Fruit fly (Drosophila melanogaster): ENCODE data around the gene PolE1.

Gene PolE1

DNA sequence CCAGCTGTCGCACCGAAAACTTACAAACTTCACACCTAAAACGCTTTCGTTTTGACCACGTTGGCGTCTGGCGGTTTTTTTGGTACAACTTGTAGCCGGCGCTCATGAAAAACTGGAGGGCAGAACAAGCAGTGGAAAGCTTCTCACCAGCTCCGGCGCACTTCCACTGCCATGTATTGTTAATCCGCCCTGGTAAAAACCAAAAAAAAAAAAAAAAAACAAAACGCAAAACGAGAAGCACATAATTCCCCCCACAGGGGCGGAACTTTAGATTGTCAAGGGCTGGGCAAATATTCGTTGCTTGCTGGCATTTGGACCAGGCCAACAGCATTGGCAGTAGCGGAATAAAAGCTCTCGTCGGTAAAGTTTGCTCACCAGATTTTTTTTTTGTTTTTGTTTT, 26.4 kb downstream of the PolE1 start:
- peak; percentile 29 for TF ChIP-seq Smox (GFP tag; optimal IDR thresholded peaks at IDR 0.05)
- TF ChIP-seq Sox15 (GFP tag; optimal IDR thresholded peaks at IDR 0.05): no peak
- TF ChIP-seq Hr39 (GFP tag; optimal IDR thresholded peaks at IDR 0.05): peak; percentile 21
- TF ChIP-seq Sox102F (GFP tag; optimal IDR thresholded peaks at IDR 0.05): peak; percentile 73
- peak; percentile 54 for TF ChIP-seq esn (GFP tag; optimal IDR thresholded peaks at IDR 0.05)
- peak; percentile 52 for TF ChIP-seq topi (GFP tag; optimal IDR thresholded peaks at IDR 0.05)
- TF ChIP-seq CG3032 (tag; optimal IDR thresholded peaks at IDR 0.05): peak; percentile 28
- TF ChIP-seq CG8319 (GFP tag; optimal IDR thresholded peaks at IDR 0.05): peak; percentile 22
- TF ChIP-seq CG31627 (GFP tag; optimal IDR thresholded peaks at IDR 0.05): peak; percentile 5
- peak; percentile 51 for TF ChIP-seq CG6276 (GFP tag; optimal IDR thresholded peaks at IDR 0.05)
- TF ChIP-seq dac (GFP tag; optimal IDR thresholded peaks at IDR 0.05): no peak
- peak; percentile 20 for TF ChIP-seq OdsH (GFP tag; optimal IDR thresholded peaks at IDR 0.05)
- no peak for TF ChIP-seq Ets21C (GFP tag; optimal IDR thresholded peaks at IDR 0.05)
- TF ChIP-seq salr (GFP tag; optimal IDR thresholded peaks at IDR 0.05): peak in 1 of 2 experiments; percentile 15
- TF ChIP-seq ss (GFP tag; optimal IDR thresholded peaks at IDR 0.05): peak; percentile 10 to 53
- peak; percentile 11 for TF ChIP-seq spab (GFP tag; optimal IDR thresholded peaks at IDR 0.05)
- TF ChIP-seq CG6854 (GFP tag; optimal IDR thresholded peaks at IDR 0.05): peak; percentile 76
- no peak for TF ChIP-seq Ets96B (tag; optimal IDR thresholded peaks at IDR 0.05)
- TF ChIP-seq Lpt (GFP tag; optimal IDR thresholded peaks at IDR 0.05): peak; percentile 72
- TF ChIP-seq fkh (GFP tag; optimal IDR thresholded peaks at IDR 0.05): no peak
- peak; percentile 87 for TF ChIP-seq CG6163 (GFP tag; IDR thresholded peaks at IDR 0.05)
- TF ChIP-seq lz (GFP tag; optimal IDR thresholded peaks at IDR 0.05): peak; percentile 43
- peak; percentile 3 for TF ChIP-seq fd85E (GFP tag; optimal IDR thresholded peaks at IDR 0.05)
- TF ChIP-seq Hr4 (GFP tag; optimal IDR thresholded peaks at IDR 0.05): no peak
- TF ChIP-seq Met (GFP tag; optimal IDR thresholded peaks at IDR 0.05): peak; percentile 38
- TF ChIP-seq net (GFP tag; optimal IDR thresholded peaks at IDR 0.05): peak; percentile 61
- TF ChIP-seq CG10631 (GFP tag; optimal IDR thresholded peaks at IDR 0.05): peak; percentile 15
- peak; percentile 9 for TF ChIP-seq CG6792 (GFP tag; optimal IDR thresholded peaks at IDR 0.05)
- TF ChIP-seq CG8119 (GFP tag; IDR thresholded peaks at IDR 0.05): peak; percentile 72
- TF ChIP-seq CG6808 (GFP tag; optimal IDR thresholded peaks at IDR 0.05): peak; percentile 27
- TF ChIP-seq Eip75B (GFP tag; optimal IDR thresholded peaks at IDR 0.05): peak; percentile 28
- TF ChIP-seq Hr38 (GFP tag; optimal IDR thresholded peaks at IDR 0.05): no peak
- no peak for TF ChIP-seq CG11902 (GFP tag; optimal IDR thresholded peaks at IDR 0.05)
- peak; percentile 63 for TF ChIP-seq CG15336 (GFP tag; IDR thresholded peaks at IDR 0.05)
- no peak for TF ChIP-seq CG10669 (GFP tag; optimal IDR thresholded peaks at IDR 0.05)
- peak; percentile 32 for TF ChIP-seq Blimp-1 (GFP tag; optimal IDR thresholded peaks at IDR 0.05)
- peak; percentile 18 for TF ChIP-seq acj6 (GFP tag; optimal IDR thresholded peaks at IDR 0.05)
- peak; percentile 37; the same call in 1 of the 2 replicates for TF ChIP-seq CG11294 (GFP tag; IDR thresholded peaks at IDR 0.05)
- peak; percentile 91 for TF ChIP-seq eg (GFP tag; IDR thresholded peaks at IDR 0.05)
- TF ChIP-seq svp (GFP tag): peak; percentile 78
- TF ChIP-seq Sox14 (GFP tag; optimal IDR thresholded peaks at IDR 0.05): peak; percentile 23
- peak; percentile 84 for TF ChIP-seq vri (GFP tag; optimal IDR thresholded peaks at IDR 0.05)
- TF ChIP-seq CG16779 (tag; optimal IDR thresholded peaks at IDR 0.05): peak; percentile 52
- TF ChIP-seq CG7368 (GFP tag; optimal IDR thresholded peaks at IDR 0.05): peak; percentile 39
- peak; percentile 87 for TF ChIP-seq Eip78C (GFP tag)
- TF ChIP-seq CG8632 (GFP tag; optimal IDR thresholded peaks at IDR 0.05): peak; percentile 25
- peak; percentile 45 for TF ChIP-seq pdm3 (GFP tag; optimal IDR thresholded peaks at IDR 0.05)
- TF ChIP-seq CG9139 (GFP tag; optimal IDR thresholded peaks at IDR 0.05): no peak
- no peak for TF ChIP-seq cyc (GFP tag; optimal IDR thresholded peaks at IDR 0.05)
- peak; percentile 38 for TF ChIP-seq CG11762 (GFP tag; optimal IDR thresholded peaks at IDR 0.05; ENCODE audit: insufficient read depth)
- no peak for TF ChIP-seq CG32006 (GFP tag; optimal IDR thresholded peaks at IDR 0.05)
- TF ChIP-seq CG3919 (GFP tag; optimal IDR thresholded peaks at IDR 0.05): peak; percentile 45
- TF ChIP-seq CG34406 (GFP tag; optimal IDR thresholded peaks at IDR 0.05): peak; percentile 66

All from whole organism, prepupa.